Worm (Caenorhabditis elegans): ENCODE results near the gene fbxc-54.
A peak's percentile ranks its signal among the peaks of the same experiment; 100 is the strongest.

Gene fbxc-54

DNA sequence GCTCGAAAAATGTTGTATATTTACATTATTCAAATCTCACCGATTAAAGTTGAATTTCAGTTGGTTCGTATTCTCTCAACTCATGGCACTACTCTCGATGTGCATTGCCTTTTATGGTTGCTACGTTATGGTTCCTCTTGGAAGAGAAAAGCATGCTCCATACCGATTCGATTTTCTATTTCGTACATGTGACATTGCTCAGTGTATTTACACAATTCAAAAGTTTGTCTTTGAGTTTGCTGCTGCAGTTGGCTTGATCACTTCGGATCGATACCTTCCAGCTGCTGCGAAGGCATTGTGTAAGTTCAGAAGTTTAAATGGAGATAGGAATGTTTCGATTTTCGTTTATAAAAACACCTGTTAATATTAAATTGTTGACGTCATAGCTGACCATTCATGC, 23.3 kb upstream of the fbxc-54 start (continued):
- no peak for TF ChIP-seq K09A11.1 (tag; optimal IDR thresholded peaks at IDR 0.05; ENCODE audit: insufficient read depth)

DNA sequence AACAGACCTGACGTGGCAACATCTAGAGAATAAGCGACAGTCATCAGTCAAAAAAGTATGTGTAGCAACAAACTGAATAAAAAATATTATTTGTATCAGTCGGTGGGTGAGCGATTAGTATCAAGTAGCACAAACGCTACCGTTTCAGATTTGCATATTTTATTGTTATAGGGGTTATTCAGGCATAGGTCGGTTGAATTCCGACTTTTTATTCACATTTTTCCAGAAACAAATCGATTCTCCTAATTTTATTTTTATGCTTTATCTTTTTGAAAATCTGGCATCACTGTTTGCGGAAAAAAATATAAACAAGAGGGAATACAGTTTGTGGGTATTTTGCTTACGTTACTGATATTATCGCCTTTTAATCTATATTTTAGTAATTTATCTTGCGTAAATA, 19.7 kb upstream of the fbxc-54 start, which contains the start of gene best-4:
Gene best-4 (minus strand): TSS at position 101 of the 400 bp plus-strand sequence.
- TF ChIP-seq elt-2 (tag; optimal IDR thresholded peaks at IDR 0.05) (no peak), ceh-24 (tag; optimal IDR thresholded peaks at IDR 0.05) (no peak), sdc-2 (tag; optimal IDR thresholded peaks at IDR 0.05) (no peak), dmd-4 (tag; optimal IDR thresholded peaks at IDR 0.05; ENCODE audit: borderline replicate concordance) (no peak), pha-4 (tag; optimal IDR thresholded peaks at IDR 0.05) (no peak), ceh-30 (tag; optimal IDR thresholded peaks at IDR 0.05) (no peak), ceh-31 (tag; optimal IDR thresholded peaks at IDR 0.05) (no peak), pag-3 (tag; optimal IDR thresholded peaks at IDR 0.05; ENCODE audit: borderline replicate concordance) (no peak), T23F11.4 (GFP tag; optimal IDR thresholded peaks at IDR 0.05) (no peak), ceh-45 (GFP tag; IDR thresholded peaks at IDR 0.05) (no peak)

DNA sequence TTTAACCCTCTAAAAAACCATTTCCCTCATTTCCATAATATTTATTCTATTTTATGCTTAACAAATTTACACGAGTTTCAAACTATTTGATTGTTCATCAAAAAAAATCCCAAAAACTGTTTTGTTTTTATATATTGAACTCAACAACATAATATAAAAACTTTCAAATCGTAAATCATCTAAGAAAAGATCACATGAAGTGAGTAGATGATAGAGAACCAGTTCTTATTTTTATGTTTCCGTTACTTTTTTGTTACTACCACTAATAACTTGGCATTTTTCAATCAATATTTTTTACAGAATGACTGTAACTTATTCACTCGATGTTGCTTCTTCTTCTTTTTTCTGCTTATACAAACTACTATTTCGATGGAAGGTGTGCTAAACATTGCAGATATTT, 18.8 kb upstream of the fbxc-54 start, which contains the start of gene best-3:
Gene best-3 (plus strand): TSS at position 301 of the 400 bp plus-strand sequence.
- TF ChIP-seq lim-6 (tag; optimal IDR thresholded peaks at IDR 0.05) (no peak), pha-4 (tag; optimal IDR thresholded peaks at IDR 0.05) (no peak), pat-9 (tag; optimal IDR thresholded peaks at IDR 0.05) (no peak)

DNA sequence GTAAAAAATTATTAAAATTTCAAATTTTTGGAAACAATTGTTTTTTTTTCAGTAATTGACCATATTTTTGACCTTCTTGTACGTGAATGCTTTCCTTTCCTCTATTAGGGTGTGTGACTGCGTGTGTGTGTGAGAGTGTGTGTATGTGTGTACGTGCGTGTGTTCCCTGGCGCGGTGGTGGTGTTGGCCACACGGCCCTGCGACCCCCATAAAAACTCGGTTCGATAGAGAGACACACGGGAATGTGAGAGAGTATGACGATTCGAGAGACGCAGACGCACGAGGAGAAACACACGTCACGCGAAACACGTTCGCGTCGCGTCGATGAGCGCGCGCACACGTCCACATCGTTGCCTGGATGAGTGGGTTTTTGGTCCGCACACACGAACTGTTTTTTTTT, 12.7 kb upstream of the fbxc-54 start:
- no peak for TF ChIP-seq che-1 (tag; optimal IDR thresholded peaks at IDR 0.05)
- no peak for TF ChIP-seq T23F11.4 (GFP tag; optimal IDR thresholded peaks at IDR 0.05)
- TF ChIP-seq sox-2 (GFP tag; IDR thresholded peaks at IDR 0.05) = no peak
- TF ChIP-seq sox-4 (tag; optimal IDR thresholded peaks at IDR 0.05) = peak; percentile 10
- TF ChIP-seq pat-9 (tag; optimal IDR thresholded peaks at IDR 0.05) = no peak
- TF ChIP-seq nhr-11 (tag; optimal IDR thresholded peaks at IDR 0.05) = no peak
- no peak for TF ChIP-seq ztf-16 (tag; optimal IDR thresholded peaks at IDR 0.05)
- no peak for TF ChIP-seq hlh-8 (tag; optimal IDR thresholded peaks at IDR 0.05)
- no peak for TF ChIP-seq dve-1 (tag; optimal IDR thresholded peaks at IDR 0.05)
- no peak for TF ChIP-seq ahr-1 (tag; optimal IDR thresholded peaks at IDR 0.05)
- no peak for TF ChIP-seq ceh-9 (tag; optimal IDR thresholded peaks at IDR 0.05)
- no peak for TF ChIP-seq nhr-232 (tag; optimal IDR thresholded peaks at IDR 0.05)
- peak; percentile 74 for TF ChIP-seq rnt-1 (tag; optimal IDR thresholded peaks at IDR 0.05)
- TF ChIP-seq gmeb-2 (tag; optimal IDR thresholded peaks at IDR 0.05) = no peak
- no peak for TF ChIP-seq K09A11.1 (tag; optimal IDR thresholded peaks at IDR 0.05; ENCODE audit: insufficient read depth)
- no peak for TF ChIP-seq unc-86 (tag; optimal IDR thresholded peaks at IDR 0.05)
- no peak for TF ChIP-seq ceh-2 (tag; optimal IDR thresholded peaks at IDR 0.05)
- peak; percentile 16 for TF ChIP-seq ceh-34 (tag; optimal IDR thresholded peaks at IDR 0.05)
- TF ChIP-seq odd-2 (tag; optimal IDR thresholded peaks at IDR 0.05) = no peak
- TF ChIP-seq ceh-6 (GFP tag; optimal IDR thresholded peaks at IDR 0.05) = peak; percentile 41
- TF ChIP-seq fax-1 (tag; optimal IDR thresholded peaks at IDR 0.05) = no peak
- TF ChIP-seq elt-4 (tag; optimal IDR thresholded peaks at IDR 0.05) = no peak
- no peak for TF ChIP-seq lim-6 (tag; optimal IDR thresholded peaks at IDR 0.05)
- TF ChIP-seq lin-11 (tag; optimal IDR thresholded peaks at IDR 0.05) = no peak
- no peak for TF ChIP-seq ceh-24 (tag; optimal IDR thresholded peaks at IDR 0.05)
- TF ChIP-seq ref-2 (tag; optimal IDR thresholded peaks at IDR 0.05) = peak; percentile 68
- TF ChIP-seq fkh-10 (GFP tag; optimal IDR thresholded peaks at IDR 0.05) = no peak
- no peak for TF ChIP-seq ceh-22 (tag; optimal IDR thresholded peaks at IDR 0.05)
- TF ChIP-seq C38D4.7 (GFP tag; optimal IDR thresholded peaks at IDR 0.05) = no peak
- no peak for TF ChIP-seq Y22D7AL.16 (tag; optimal IDR thresholded peaks at IDR 0.05)
- peak; percentile 29 for TF ChIP-seq dmd-4 (tag; optimal IDR thresholded peaks at IDR 0.05; ENCODE audit: borderline replicate concordance)
- TF ChIP-seq ceh-14 (tag; optimal IDR thresholded peaks at IDR 0.05) = peak; percentile 2
- TF ChIP-seq madf-2 (tag; optimal IDR thresholded peaks at IDR 0.05) = peak; percentile 55
- no peak for TF ChIP-seq hlh-6 (tag; optimal IDR thresholded peaks at IDR 0.05)
- peak; percentile 74 for TF ChIP-seq ceh-31 (tag; optimal IDR thresholded peaks at IDR 0.05)
- TF ChIP-seq mec-3 (tag; optimal IDR thresholded peaks at IDR 0.05; ENCODE audit: borderline replicate concordance) = no peak
- TF ChIP-seq ceh-18 (tag; optimal IDR thresholded peaks at IDR 0.05) = peak; percentile 56
- no peak for TF ChIP-seq hlh-13 (GFP tag; optimal IDR thresholded peaks at IDR 0.05)
- no peak for TF ChIP-seq zip-5 (tag; optimal IDR thresholded peaks at IDR 0.05)
- TF ChIP-seq tbx-2 (tag; optimal IDR thresholded peaks at IDR 0.05) = peak; percentile 54

Data from whole organism, late embryonic.